Worm (Caenorhabditis elegans) whole organism, L3 larva: Measurements from ENCODE around the gene fbxc-21.

Source experiments
- ama-1 ChIP-seq: fragments of 150-350 bp; optimal IDR thresholded peaks from 2 replicates; lab custom pipeline; 2018
- ceh-28 ChIP-seq: fragments of 150-350 bp; optimal IDR thresholded peaks from 2 replicates; lab custom pipeline; 2014; ENCODE audit warnings: missing biosample characterization, missing genetic modification reagents, missing genetic modification characterization
- ceh-82 ChIP-seq: fragments of 150-350 bp; optimal IDR thresholded peaks from 2 replicates; lab custom pipeline; 2014; ENCODE audit warnings: missing biosample characterization, missing genetic modification characterization
- ceh-9 ChIP-seq: sonication (generic microtip); optimal IDR thresholded peaks from 2 replicates; lab custom pipeline; 2018; ENCODE audit warnings: missing biosample characterization, missing genetic modification characterization
- egl-27 ChIP-seq: sonication (generic microtip); optimal IDR thresholded peaks from 4 replicates; lab custom pipeline; 2017; ENCODE audit warnings: missing biosample characterization, missing genetic modification reagents, missing genetic modification characterization
- fos-1 ChIP-seq: fragments of 150-350 bp; optimal IDR thresholded peaks from 2 replicates; lab custom pipeline; 2014; ENCODE audit warnings: missing biosample characterization, missing genetic modification characterization
- lsy-12 ChIP-seq: sonication (generic microtip); optimal IDR thresholded peaks from 2 replicates; lab custom pipeline; 2016; ENCODE audit warnings: mild to moderate bottlenecking, missing genetic modification characterization, missing compliant biosample characterization
- mdl-1 ChIP-seq: fragments of 150-350 bp; optimal IDR thresholded peaks from 2 replicates; lab custom pipeline; 2014; ENCODE audit warnings: missing biosample characterization, missing genetic modification characterization
- nhr-11 ChIP-seq: fragments of 150-350 bp; optimal IDR thresholded peaks from 2 replicates; lab custom pipeline; 2014; ENCODE audit warnings: missing biosample characterization, missing genetic modification characterization
- nhr-12 ChIP-seq: fragments of 150-350 bp; optimal IDR thresholded peaks from 2 replicates; lab custom pipeline; 2014; ENCODE audit warnings: missing biosample characterization, missing genetic modification characterization
- nhr-28 ChIP-seq: fragments of 150-350 bp; optimal IDR thresholded peaks from 2 replicates; lab custom pipeline; 2014; ENCODE audit warnings: missing biosample characterization, missing genetic modification characterization
- nhr-76 ChIP-seq: fragments of 150-350 bp; sonication (generic microtip); optimal IDR thresholded peaks from 5 replicates; lab custom pipeline; 2014; ENCODE audit warnings: missing biosample characterization, missing genetic modification characterization
- pha-4 ChIP-seq: fragments of 150-350 bp; optimal IDR thresholded peaks from 2 replicates; lab custom pipeline; 2014; ENCODE audit warnings: missing biosample characterization, missing genetic modification reagents, missing genetic modification characterization
- sea-2 ChIP-seq: fragments of 150-350 bp; sonication (generic microtip); optimal IDR thresholded peaks from 4 replicates; lab custom pipeline; 2014; ENCODE audit warnings: missing biosample characterization, missing genetic modification reagents, missing genetic modification characterization

DNA sequence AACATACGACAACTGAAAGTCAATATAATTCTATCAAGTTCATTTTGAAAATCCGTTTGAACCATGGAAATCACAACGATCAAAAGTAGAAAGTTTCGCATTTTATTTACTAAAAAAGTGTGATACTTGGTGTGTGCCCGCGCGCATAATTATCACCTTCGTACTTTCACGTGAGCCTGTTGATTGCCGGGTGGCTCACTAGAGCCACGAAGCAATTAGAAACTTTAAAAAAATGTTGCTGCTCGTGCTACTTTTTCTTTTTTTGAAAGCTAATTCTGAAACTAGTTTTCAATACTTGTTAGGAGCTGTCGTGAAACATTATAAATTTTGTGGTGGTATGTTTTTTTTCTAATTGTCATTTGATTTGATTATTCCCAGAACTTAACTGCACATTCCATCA, 46.1 kb upstream of the fbxc-21 start, which contains the start of the genes irld-9 and irld-33:
- TF ChIP-seq nhr-76 (tag; lab: Kevin White, UChicago) (no peak), ceh-82 (no peak), nhr-11 (no peak), lsy-12 (no peak), nhr-12 (no peak), nhr-28 (tag; lab: Kevin White, UChicago) (no peak), ceh-9 (tag; lab: Kevin White, UChicago) (no peak), pha-4 (tag; lab: Kevin White, UChicago) (no peak), fos-1 (tag; lab: Kevin White, UChicago) (no peak), egl-27 (tag; lab: Kevin White, UChicago) (no peak), ceh-28 (no peak), mdl-1 (tag; lab: Kevin White, UChicago) (no peak), sea-2 (GFP tag; lab: Kevin White, UChicago) (no peak), ama-1 (lab: Kevin White, UChicago) (no peak)
